Fruit fly (Drosophila melanogaster): Measurements from ENCODE around the gene Cftr.

The Cftr gene

dm6 chr3R:24582669-24582995 is 38.9 kb upstream of the Cftr start, which contains the start of gene REPTOR (continued):
- TF ChIP-seq Stat92E (GFP tag; optimal IDR thresholded peaks at IDR 0.05) (peak in 1 of 3 experiments; percentile 55), CG31388 (GFP tag; optimal IDR thresholded peaks at IDR 0.05) (no peak), CG8388 (GFP tag; optimal IDR thresholded peaks at IDR 0.05) (no peak), dysf (GFP tag; IDR thresholded peaks at IDR 0.05) (no peak), sima (GFP tag; optimal IDR thresholded peaks at IDR 0.05) (no peak), CG12219 (GFP tag; optimal IDR thresholded peaks at IDR 0.05) (peak; percentile 13), CG2129 (GFP tag; IDR thresholded peaks at IDR 0.05; ENCODE audit: partially characterized antibody) (no peak), CG31224 (GFP tag; IDR thresholded peaks at IDR 0.05) (no peak), Chrac-16 (GFP tag; optimal IDR thresholded peaks at IDR 0.05) (peak; percentile 24), CG18262 (tag; optimal IDR thresholded peaks at IDR 0.05) (peak; percentile 36), pita (GFP tag; optimal IDR thresholded peaks at IDR 0.05) (no peak), CG8359 (GFP tag; optimal IDR thresholded peaks at IDR 0.05; ENCODE audit: borderline replicate concordance) (no peak), Vsx1 (GFP tag; optimal IDR thresholded peaks at IDR 0.05) (peak; percentile 26), trem (tag; optimal IDR thresholded peaks at IDR 0.05) (peak; percentile 61), GATAe (GFP tag; conservative IDR thresholded peaks at IDR 0.05) (no peak), CG42726 (GFP tag; IDR thresholded peaks at IDR 0.05; ENCODE audit: partially characterized antibody) (no peak), cad (GFP tag; optimal IDR thresholded peaks at IDR 0.05) (no peak), C15 (GFP tag; IDR thresholded peaks at IDR 0.05) (no peak), CG14014 (GFP tag; IDR thresholded peaks at IDR 0.05) (no peak), CG10321 (GFP tag; IDR thresholded peaks at IDR 0.05) (no peak), Hey (tag; optimal IDR thresholded peaks at IDR 0.05) (no peak), E2f2 (GFP tag; IDR thresholded peaks at IDR 0.05) (no peak), kah (GFP tag; optimal IDR thresholded peaks at IDR 0.05) (peak; percentile 75), Oaz (GFP tag; IDR thresholded peaks at IDR 0.05) (no peak), tx (GFP tag; optimal IDR thresholded peaks at IDR 0.05) (no peak), Mad (GFP tag; optimal IDR thresholded peaks at IDR 0.05) (no peak), CG10959 (GFP tag; IDR thresholded peaks at IDR 0.05) (no peak), CG17359 (tag; optimal IDR thresholded peaks at IDR 0.05) (peak; percentile 42), CG7786 (GFP tag; optimal IDR thresholded peaks at IDR 0.05) (peak; percentile 5), CG33213 (GFP tag; optimal IDR thresholded peaks at IDR 0.05) (peak; percentile 49), otp (GFP tag; IDR thresholded peaks at IDR 0.05) (no peak), NfI (GFP tag; optimal IDR thresholded peaks at IDR 0.05) (peak; percentile 56), CG8924 (tag; optimal IDR thresholded peaks at IDR 0.05) (peak; percentile 49), Kr (GFP tag; optimal IDR thresholded peaks at IDR 0.05) (no peak), CG4404 (GFP tag; IDR thresholded peaks at IDR 0.05) (no peak), CG11695 (GFP tag; IDR thresholded peaks at IDR 0.05) (no peak), HHEX (GFP tag; optimal IDR thresholded peaks at IDR 0.05) (peak; percentile 57), H15 (GFP tag; IDR thresholded peaks at IDR 0.05) (no peak), odd (GFP tag; optimal IDR thresholded peaks at IDR 0.05) (no peak), Sry-β (GFP tag; optimal IDR thresholded peaks at IDR 0.05) (no peak), vfl (GFP tag; optimal IDR thresholded peaks at IDR 0.05) (no peak), Opbp (GFP tag; IDR thresholded peaks at IDR 0.05; ENCODE audit: partially characterized antibody) (no peak), lab (GFP tag; optimal IDR thresholded peaks at IDR 0.05) (peak; percentile 66), CG8944 (GFP tag; optimal IDR thresholded peaks at IDR 0.05) (no peak), CG1792 (GFP tag; optimal IDR thresholded peaks at IDR 0.05) (no peak), CG17912 (GFP tag; optimal IDR thresholded peaks at IDR 0.05) (no peak), abd-A (tag; optimal IDR thresholded peaks at IDR 0.05) (peak; percentile 89), CG12236 (GFP tag; optimal IDR thresholded peaks at IDR 0.05) (no peak), CG8281 (tag; optimal IDR thresholded peaks at IDR 0.05) (no peak), gem (tag; optimal IDR thresholded peaks at IDR 0.05) (peak; percentile 28), CG9437 (GFP tag; optimal IDR thresholded peaks at IDR 0.05) (no peak), crc (GFP tag; optimal IDR thresholded peaks at IDR 0.05) (no peak)
